Fruit fly (Drosophila melanogaster): ENCODE results near the gene CG5897.

dm6 chr3L:11881084-11881483 lies 7.7 kb downstream of the CG5897 start, which contains the start of gene CCDC151:
- no peak for TF ChIP-seq Lpt (GFP tag; optimal IDR thresholded peaks at IDR 0.05)
- TF ChIP-seq chn (GFP tag; optimal IDR thresholded peaks at IDR 0.05): no peak
